Fruit fly (Drosophila melanogaster): Measurements from ENCODE around the gene CG12448.

- TF ChIP-seq psq (optimal IDR thresholded peaks at IDR 0.05) = no peak
- TF ChIP-seq ttk (optimal IDR thresholded peaks at IDR 0.05) = no peak
- no peak for TF ChIP-seq h (optimal IDR thresholded peaks at IDR 0.05)
- TF ChIP-seq Myc (optimal IDR thresholded peaks at IDR 0.05) = no peak
- TF ChIP-seq Sin3A (optimal IDR thresholded peaks at IDR 0.05) = no peak
Observed at dm6 chr2L:15923095-15923494, 18.1 kb upstream of the CG12448 start, which contains the start of gene CG4793.
